Worm (Caenorhabditis elegans): ENCODE measurements around the gene cdr-3.

cdr-3 gene

DNA sequence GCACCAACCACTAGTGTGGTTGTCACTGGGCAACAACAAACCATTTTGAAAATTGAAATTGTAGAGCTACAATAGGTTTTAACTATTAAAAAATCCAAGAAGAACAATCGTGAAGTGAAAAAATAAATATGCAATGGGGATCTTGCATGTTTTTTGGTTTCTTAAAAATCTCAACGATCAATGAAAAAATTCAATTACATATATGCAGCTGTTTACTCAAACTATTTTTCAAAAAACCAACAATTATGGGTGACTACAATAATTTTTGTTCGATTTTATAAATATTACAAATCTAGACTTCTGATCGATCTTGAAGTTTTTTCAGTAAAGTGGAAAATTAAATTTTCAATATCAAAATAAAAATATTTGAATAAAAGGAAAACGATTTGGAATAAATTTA is 8.7 kb downstream of the cdr-3 start, which contains the start of gene cdr-4:
Gene cdr-4, minus strand, starts transcription at position 101 of the 400 bp plus-strand sequence.
- no peak for TF ChIP-seq daf-12 (tag; optimal IDR thresholded peaks at IDR 0.05)
- TF ChIP-seq fkh-10 (GFP tag; optimal IDR thresholded peaks at IDR 0.05) = no peak
- TF ChIP-seq unc-39 (tag; optimal IDR thresholded peaks at IDR 0.05) = no peak
- no peak for TF ChIP-seq pqm-1 (tag; optimal IDR thresholded peaks at IDR 0.05)
- no peak for TF ChIP-seq ama-1 (optimal IDR thresholded peaks at IDR 0.05)
- TF ChIP-seq ceh-82 (tag; optimal IDR thresholded peaks at IDR 0.05) = no peak
- TF ChIP-seq lin-15B (tag; optimal IDR thresholded peaks at IDR 0.05) = no peak
- TF ChIP-seq mml-1 (tag; optimal IDR thresholded peaks at IDR 0.05) = no peak
- TF ChIP-seq elt-2 (tag; optimal IDR thresholded peaks at IDR 0.05) = no peak
- TF ChIP-seq nhr-43 (tag; optimal IDR thresholded peaks at IDR 0.05; ENCODE audit: poor library complexity, severe bottlenecking) = no peak
- no peak for TF ChIP-seq nhr-25 (tag; optimal IDR thresholded peaks at IDR 0.05)
- no peak for TF ChIP-seq eor-1 (tag; optimal IDR thresholded peaks at IDR 0.05)
- TF ChIP-seq nhr-67 (tag; optimal IDR thresholded peaks at IDR 0.05) = no peak
- TF ChIP-seq nhr-76 (tag; optimal IDR thresholded peaks at IDR 0.05) = no peak

DNA sequence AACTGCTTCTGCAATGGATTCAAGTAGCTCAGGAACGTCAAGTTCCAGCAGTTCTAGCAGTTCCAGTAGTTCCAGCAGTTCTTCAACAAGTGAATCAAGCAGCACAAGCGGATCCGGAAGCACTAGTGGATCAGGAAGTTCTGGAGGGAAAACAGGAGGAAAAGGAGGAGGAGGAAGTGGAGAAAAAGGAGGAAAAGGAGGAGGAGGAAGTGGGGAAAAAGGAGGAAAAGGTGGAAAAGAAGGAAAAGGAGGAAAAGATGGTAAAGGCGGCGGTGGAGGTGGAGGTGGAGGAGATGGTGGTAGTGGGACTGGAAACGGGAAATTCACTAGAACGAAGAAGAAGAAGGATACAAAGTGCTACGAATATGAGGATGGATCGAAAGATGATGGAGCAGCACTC is 10.7 kb downstream of the cdr-3 start:
- TF ChIP-seq fkh-2 (tag; optimal IDR thresholded peaks at IDR 0.05) (no peak), nhr-12 (tag; optimal IDR thresholded peaks at IDR 0.05) (no peak), fos-1 (tag; optimal IDR thresholded peaks at IDR 0.05) (no peak), zag-1 (tag; optimal IDR thresholded peaks at IDR 0.05) (no peak), pha-4 (tag; optimal IDR thresholded peaks at IDR 0.05) (no peak), ceh-16 (tag; optimal IDR thresholded peaks at IDR 0.05) (no peak), ztf-11 (tag; optimal IDR thresholded peaks at IDR 0.05) (no peak), unc-39 (tag; optimal IDR thresholded peaks at IDR 0.05) (no peak), ceh-28 (tag; optimal IDR thresholded peaks at IDR 0.05) (no peak), nhr-77 (tag; optimal IDR thresholded peaks at IDR 0.05) (no peak), nhr-237 (tag; optimal IDR thresholded peaks at IDR 0.05) (no peak), ZK546.5 (tag; optimal IDR thresholded peaks at IDR 0.05) (no peak)

DNA sequence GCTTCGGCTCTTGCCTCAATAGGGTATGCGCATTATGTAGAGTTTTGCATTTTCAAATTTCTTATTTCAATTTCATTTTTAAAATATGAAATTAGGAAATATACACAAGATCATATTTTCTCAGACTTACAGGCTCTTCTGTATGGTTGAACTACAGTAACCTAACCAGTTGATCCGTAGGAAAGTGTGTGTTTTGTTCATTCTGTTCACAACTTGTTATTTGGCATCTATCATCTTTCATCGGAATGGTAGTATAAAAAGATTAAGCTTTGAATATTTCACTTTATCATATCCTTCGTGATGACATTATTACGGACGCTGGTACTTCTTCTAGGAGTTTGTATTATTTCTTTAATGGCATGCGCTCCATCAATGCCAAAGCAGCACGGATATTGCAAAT is 11.2 kb downstream of the cdr-3 start, which contains the start of gene K01D12.10:
Gene K01D12.10, plus strand, starts transcription at position 301 of the 400 bp plus-strand sequence.
- TF ChIP-seq sea-2 (GFP tag; optimal IDR thresholded peaks at IDR 0.05) (no peak), elt-2 (tag; optimal IDR thresholded peaks at IDR 0.05) (no peak), nhr-77 (tag; optimal IDR thresholded peaks at IDR 0.05) (no peak), egl-27 (tag; optimal IDR thresholded peaks at IDR 0.05) (no peak), nhr-11 (tag; optimal IDR thresholded peaks at IDR 0.05) (no peak), ztf-4 (tag; optimal IDR thresholded peaks at IDR 0.05) (no peak), mml-1 (tag; optimal IDR thresholded peaks at IDR 0.05) (no peak)

DNA sequence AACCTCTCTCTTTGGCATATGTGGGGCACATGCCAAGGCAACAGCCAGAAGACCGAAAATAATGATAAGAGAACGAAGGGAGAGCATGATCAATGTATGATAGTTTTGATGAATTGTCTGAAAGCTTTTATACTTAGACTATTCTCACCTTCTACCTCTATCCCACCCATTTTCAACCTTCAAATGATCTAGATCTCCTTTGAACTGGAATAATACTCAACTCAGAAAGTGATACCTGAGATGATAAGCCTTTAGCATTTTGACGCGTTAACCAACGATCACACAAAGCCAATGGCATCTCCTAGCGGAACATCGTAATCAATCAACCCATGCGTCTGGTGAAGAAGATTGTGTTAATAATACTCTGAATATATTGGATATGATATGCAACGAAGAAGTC is 12.6 kb downstream of the cdr-3 start, which contains the start of gene K01D12.9:
Gene K01D12.9, minus strand, starts transcription at position 101 of the 400 bp plus-strand sequence.
- TF ChIP-seq nhr-25 (tag; optimal IDR thresholded peaks at IDR 0.05) (peak; percentile 54), snpc-4 (tag; optimal IDR thresholded peaks at IDR 0.05) (no peak)

DNA sequence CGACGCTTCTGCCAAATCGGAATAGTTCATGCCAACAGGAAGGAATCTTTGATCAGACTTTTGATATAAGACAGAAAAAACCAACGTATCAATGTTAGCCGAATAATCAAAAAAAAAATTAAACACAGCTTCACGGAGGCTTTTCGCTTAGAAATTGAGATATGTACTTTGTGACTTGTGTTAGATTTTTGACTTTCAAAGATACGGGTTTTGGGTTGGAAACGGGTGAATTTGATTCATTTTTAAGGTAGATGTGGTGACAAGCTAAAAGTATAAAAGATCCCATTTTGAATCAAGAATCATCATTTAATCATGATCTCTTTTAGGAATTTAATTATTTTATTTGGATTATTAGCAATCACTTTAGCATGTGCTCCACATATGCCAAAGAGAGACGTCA is 14.8 kb downstream of the cdr-3 start, which contains the start of gene K01D12.8:
Gene K01D12.8, plus strand, starts transcription at position 301 of the 400 bp plus-strand sequence.
- TF ChIP-seq fkh-2 (tag; optimal IDR thresholded peaks at IDR 0.05) = no peak
- TF ChIP-seq egl-5 (tag; optimal IDR thresholded peaks at IDR 0.05) = no peak
- TF ChIP-seq elt-2 (tag; optimal IDR thresholded peaks at IDR 0.05) = no peak

DNA sequence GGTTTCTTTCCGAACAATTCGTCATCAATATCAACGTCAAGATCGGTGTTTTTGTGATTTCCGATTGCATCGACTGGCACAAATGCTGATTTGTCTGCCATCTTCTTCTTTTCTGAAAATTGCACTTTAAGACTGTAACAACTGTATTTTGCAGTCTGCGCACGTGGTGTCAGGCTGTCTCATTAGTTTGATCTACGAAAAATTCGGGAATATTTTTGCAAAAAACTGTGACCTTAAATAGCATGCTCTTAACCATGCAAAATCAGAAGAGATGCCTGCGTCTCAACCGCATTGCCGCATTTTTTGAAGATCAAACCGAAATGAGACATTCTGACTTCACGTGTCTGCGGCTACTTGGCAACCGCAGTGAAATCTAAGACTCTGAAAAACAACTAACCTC is 15.8 kb downstream of the cdr-3 start, which contains the start of gene K01D12.7:
Gene K01D12.7, minus strand, starts transcription at position 101 of the 400 bp plus-strand sequence.
- TF ChIP-seq lin-15B (tag; optimal IDR thresholded peaks at IDR 0.05) = no peak
- TF ChIP-seq hmg-11 (tag; optimal IDR thresholded peaks at IDR 0.05) = no peak
- no peak for TF ChIP-seq R02D3.7 (tag; optimal IDR thresholded peaks at IDR 0.05)
- no peak for TF ChIP-seq jun-1 (tag; optimal IDR thresholded peaks at IDR 0.05)
- no peak for TF ChIP-seq aly-2 (tag; optimal IDR thresholded peaks at IDR 0.05)
- no peak for TF ChIP-seq daf-12 (tag; optimal IDR thresholded peaks at IDR 0.05)
- TF ChIP-seq ceh-9 (tag; optimal IDR thresholded peaks at IDR 0.05) = no peak
- no peak for TF ChIP-seq nhr-237 (tag; optimal IDR thresholded peaks at IDR 0.05)
- no peak for TF ChIP-seq ztf-4 (tag; optimal IDR thresholded peaks at IDR 0.05)
- TF ChIP-seq elt-3 (tag; optimal IDR thresholded peaks at IDR 0.05) = no peak
- no peak for TF ChIP-seq ceh-82 (tag; optimal IDR thresholded peaks at IDR 0.05)

Data from whole organism, L3 larva.